Fruit fly (Drosophila melanogaster) Kc167 (cell line): Measurements from ENCODE around the gene Naam.

ENCODE experiments used
- Sin3A ChIP-seq: fragments of >200 bp; optimal IDR thresholded peaks from 2 replicates; lab custom pipeline; 2018; ENCODE audit warnings: missing external identifiers
- h ChIP-seq: fragments of >200 bp; optimal IDR thresholded peaks from 3 replicates; lab custom pipeline; 2018; ENCODE audit warnings: missing external identifiers
- insv ChIP-seq: fragments of >200 bp; optimal IDR thresholded peaks from 3 replicates; lab custom pipeline; 2018; ENCODE audit warnings: missing external identifiers
- psq ChIP-seq: fragments of >200 bp; optimal IDR thresholded peaks from 2 replicates; lab custom pipeline; 2017; ENCODE audit warnings: missing external identifiers

DNA sequence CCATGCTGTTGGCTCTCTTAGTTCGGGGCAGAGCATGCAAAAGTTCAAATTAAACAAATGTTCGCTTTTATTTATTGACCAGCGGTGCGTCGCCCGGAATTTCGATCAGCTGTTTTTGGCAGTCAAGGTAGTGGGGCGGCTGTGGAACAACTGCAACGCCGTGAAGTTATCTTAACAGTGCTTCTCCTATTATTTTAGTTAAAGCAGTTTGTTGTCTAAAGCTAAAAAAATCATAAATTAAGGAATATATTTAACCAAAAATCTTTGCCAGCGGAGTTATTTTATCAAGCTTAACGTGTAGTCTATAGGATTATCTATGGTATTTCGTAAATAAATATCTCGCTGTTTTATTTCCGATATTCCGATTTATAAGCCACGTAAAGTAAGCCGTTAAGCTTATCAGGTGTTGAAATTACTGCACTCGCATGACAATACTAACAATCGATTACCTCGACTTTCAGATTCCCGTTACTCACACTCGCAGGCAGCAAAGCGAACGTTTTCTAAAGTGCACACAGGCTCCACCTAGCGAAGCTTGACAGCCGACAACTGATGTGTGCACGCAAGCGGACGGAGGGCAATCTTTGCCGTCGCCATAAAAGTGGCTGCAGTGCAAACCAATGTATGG lies 22.8 kb upstream of the Naam start, which contains the start of the genes CG6195 and CG31220:
- TF ChIP-seq h (lab: Kevin White, UChicago) (no peak), Sin3A (no peak), insv (no peak), psq (lab: Kevin White, UChicago) (no peak)
